Worm (Caenorhabditis elegans) whole organism, L2 larva: ENCODE measurements around the gene C14B9.2.
A peak's percentile ranks its signal among the peaks of the same experiment; 100 is the strongest.

Source experiments
- C34F6.9 ChIP-seq: fragments of 150-350 bp; optimal IDR thresholded peaks from 2 replicates; lab custom pipeline; 2014; ENCODE audit warnings: missing biosample characterization, missing genetic modification characterization
- F13H6.1 ChIP-seq: sonication (generic microtip); optimal IDR thresholded peaks from 2 replicates; lab custom pipeline; 2016; ENCODE audit warnings: missing genetic modification characterization, missing compliant biosample characterization
- R02D3.7 ChIP-seq: fragments of 150-350 bp; optimal IDR thresholded peaks from 2 replicates; lab custom pipeline; 2014; ENCODE audit warnings: missing biosample characterization, missing genetic modification characterization
- Y55F3AM.14 ChIP-seq: fragments of 200-800 bp; sonication (Bioruptor generic); optimal IDR thresholded peaks from 2 replicates; lab custom pipeline; 2018; ENCODE audit warnings: mild to moderate bottlenecking, missing genetic modification characterization, missing compliant biosample characterization
- ZK546.5 ChIP-seq: sonication (generic microtip); optimal IDR thresholded peaks from 2 replicates; lab custom pipeline; 2017; ENCODE audit warnings: missing biosample characterization, missing genetic modification characterization
- ama-1 ChIP-seq: fragments of 150-350 bp; optimal IDR thresholded peaks from 2 replicates; lab custom pipeline; 2018; ENCODE audit warnings: inconsistent platforms
- blmp-1 ChIP-seq: sonication (generic microtip); optimal IDR thresholded peaks from 2 replicates; lab custom pipeline; 2017; ENCODE audit warnings: missing genetic modification characterization, mild to moderate bottlenecking, missing compliant biosample characterization, antibody characterized with exemption, moderate library complexity; ENCODE audit not compliant: insufficient read depth
- ceh-16 ChIP-seq: fragments of 150-350 bp; optimal IDR thresholded peaks from 2 replicates; lab custom pipeline; 2014; ENCODE audit warnings: missing biosample characterization, missing genetic modification characterization
- ceh-82 ChIP-seq: fragments of 150-350 bp; optimal IDR thresholded peaks from 2 replicates; lab custom pipeline; 2014; ENCODE audit warnings: missing biosample characterization, missing genetic modification characterization
- crh-2 ChIP-seq: sonication (generic microtip); optimal IDR thresholded peaks from 2 replicates; lab custom pipeline; 2017; ENCODE audit warnings: missing biosample characterization, missing genetic modification characterization
- dmd-4 ChIP-seq: sonication (generic microtip); optimal IDR thresholded peaks from 2 replicates; lab custom pipeline; 2017; ENCODE audit warnings: missing biosample characterization, missing genetic modification characterization
- egl-27 ChIP-seq: sonication (generic microtip); optimal IDR thresholded peaks from 3 replicates; lab custom pipeline; 2017; ENCODE audit warnings: missing biosample characterization, missing genetic modification reagents, missing genetic modification characterization
- elt-1 ChIP-seq: fragments of 150-350 bp; optimal IDR thresholded peaks from 2 replicates; lab custom pipeline; 2014; ENCODE audit warnings: missing biosample characterization, missing genetic modification characterization
- elt-3 ChIP-seq: sonication (generic microtip); optimal IDR thresholded peaks from 2 replicates; lab custom pipeline; 2017; ENCODE audit warnings: missing biosample characterization, missing genetic modification characterization
- fos-1 ChIP-seq: fragments of 150-350 bp; optimal IDR thresholded peaks from 2 replicates; lab custom pipeline; 2014; ENCODE audit warnings: missing biosample characterization, missing genetic modification characterization
- gmeb-1 ChIP-seq: fragments of 150-350 bp; optimal IDR thresholded peaks from 2 replicates; lab custom pipeline; 2014; ENCODE audit warnings: missing biosample characterization, missing genetic modification characterization
- lin-11 ChIP-seq: fragments of 150-350 bp; sonication (generic microtip); optimal IDR thresholded peaks from 2 replicates; lab custom pipeline; 2014; ENCODE audit warnings: missing biosample characterization, missing genetic modification characterization, inconsistent platforms, mixed read lengths
- lin-13 ChIP-seq: fragments of 150-350 bp; optimal IDR thresholded peaks from 2 replicates; lab custom pipeline; 2014; ENCODE audit warnings: missing biosample characterization, missing genetic modification reagents, missing genetic modification characterization
- lsy-2 ChIP-seq, 2 experiments: fragments of 150-350 bp in 1 of 2; sonication (generic microtip) in 1 of 2; optimal IDR thresholded peaks; 2 replicates each; lab custom pipeline; 2014 to 2017; ENCODE audit warnings: missing biosample characterization in 2 of 2, missing genetic modification characterization in 2 of 2
- mab-5 ChIP-seq: fragments of 150-350 bp; optimal IDR thresholded peaks from 2 replicates; lab custom pipeline; 2014; ENCODE audit warnings: missing biosample characterization, missing genetic modification characterization
- mbf-1 ChIP-seq: sonication (generic microtip); optimal IDR thresholded peaks from 2 replicates; lab custom pipeline; 2017; ENCODE audit warnings: missing biosample characterization, missing genetic modification characterization
- mdl-1 ChIP-seq, 2 experiments: fragments of 150-350 bp in 1 of 2; sonication (generic microtip) in 1 of 2; optimal IDR thresholded peaks; 2 replicates each; lab custom pipeline; 2017; ENCODE audit warnings: missing biosample characterization in 2 of 2, missing genetic modification characterization in 2 of 2
- nhr-10 ChIP-seq: sonication (generic microtip); optimal IDR thresholded peaks from 2 replicates; lab custom pipeline; 2017; ENCODE audit warnings: missing biosample characterization, missing genetic modification characterization
- nhr-11 ChIP-seq: fragments of 150-350 bp; optimal IDR thresholded peaks from 2 replicates; lab custom pipeline; 2014; ENCODE audit warnings: missing biosample characterization, missing genetic modification characterization
- nhr-12 ChIP-seq: fragments of 150-350 bp; optimal IDR thresholded peaks from 2 replicates; lab custom pipeline; 2014; ENCODE audit warnings: missing biosample characterization, missing genetic modification characterization
- nhr-129 ChIP-seq: fragments of 150-350 bp; optimal IDR thresholded peaks from 2 replicates; lab custom pipeline; 2014; ENCODE audit warnings: missing biosample characterization, missing genetic modification characterization
- nhr-21 ChIP-seq: fragments of 150-350 bp; optimal IDR thresholded peaks from 2 replicates; lab custom pipeline; 2014; ENCODE audit warnings: missing biosample characterization, missing genetic modification characterization
- nhr-23 ChIP-seq: fragments of 150-350 bp; optimal IDR thresholded peaks from 2 replicates; lab custom pipeline; 2014; ENCODE audit warnings: missing biosample characterization, missing genetic modification reagents, missing genetic modification characterization
- nhr-237 ChIP-seq: fragments of 150-350 bp; optimal IDR thresholded peaks from 2 replicates; lab custom pipeline; 2014; ENCODE audit warnings: missing biosample characterization, missing genetic modification characterization
- nhr-25 ChIP-seq: fragments of 150-350 bp; sonication (generic microtip); optimal IDR thresholded peaks from 3 replicates; lab custom pipeline; 2014; ENCODE audit warnings: missing biosample characterization, missing genetic modification characterization
- sem-4 ChIP-seq: fragments of 150-350 bp; optimal IDR thresholded peaks from 2 replicates; lab custom pipeline; 2014; ENCODE audit warnings: missing biosample characterization, missing genetic modification reagents, missing genetic modification characterization
- skn-1 ChIP-seq: sonication (generic microtip); optimal IDR thresholded peaks from 2 replicates; lab custom pipeline; 2017; ENCODE audit warnings: missing biosample characterization, missing genetic modification characterization
- sma-3 ChIP-seq: sonication (generic microtip); optimal IDR thresholded peaks from 2 replicates; lab custom pipeline; 2016; ENCODE audit warnings: missing genetic modification reagents, missing genetic modification characterization, missing compliant biosample characterization
- sma-9 ChIP-seq, 2 experiments: fragments of 150-350 bp in 1 of 2; sonication (generic microtip) in 1 of 2; optimal IDR thresholded peaks; 2 replicates each; lab custom pipeline; 2014 to 2016; ENCODE audit warnings: missing genetic modification characterization in 2 of 2, mild to moderate bottlenecking in 1 of 2, missing biosample characterization in 1 of 2, missing compliant biosample characterization in 1 of 2, missing genetic modification reagents in 1 of 2, moderate library complexity in 1 of 2
- snpc-4 ChIP-seq: fragments of 150-350 bp; optimal IDR thresholded peaks from 2 replicates; lab custom pipeline; 2014; ENCODE audit warnings: missing biosample characterization, missing genetic modification characterization
- unc-39 ChIP-seq: fragments of 150-350 bp; optimal IDR thresholded peaks from 2 replicates; lab custom pipeline; 2014; ENCODE audit warnings: missing biosample characterization, missing genetic modification characterization
- unc-55 ChIP-seq: fragments of 150-350 bp; sonication (generic microtip); optimal IDR thresholded peaks from 3 replicates; lab custom pipeline; 2014; ENCODE audit warnings: missing biosample characterization, missing genetic modification reagents, missing genetic modification characterization
- unc-62 ChIP-seq: fragments of 150-350 bp; optimal IDR thresholded peaks from 2 replicates; lab custom pipeline; 2014; ENCODE audit warnings: missing biosample characterization, missing genetic modification reagents, missing genetic modification characterization
- zag-1 ChIP-seq: fragments of 150-350 bp; optimal IDR thresholded peaks from 2 replicates; lab custom pipeline; 2014; ENCODE audit warnings: missing biosample characterization, missing genetic modification characterization
- ztf-4 ChIP-seq: fragments of 150-350 bp; optimal IDR thresholded peaks from 2 replicates; lab custom pipeline; 2014; ENCODE audit warnings: missing biosample characterization, missing genetic modification characterization

The C14B9.2 gene

DNA sequence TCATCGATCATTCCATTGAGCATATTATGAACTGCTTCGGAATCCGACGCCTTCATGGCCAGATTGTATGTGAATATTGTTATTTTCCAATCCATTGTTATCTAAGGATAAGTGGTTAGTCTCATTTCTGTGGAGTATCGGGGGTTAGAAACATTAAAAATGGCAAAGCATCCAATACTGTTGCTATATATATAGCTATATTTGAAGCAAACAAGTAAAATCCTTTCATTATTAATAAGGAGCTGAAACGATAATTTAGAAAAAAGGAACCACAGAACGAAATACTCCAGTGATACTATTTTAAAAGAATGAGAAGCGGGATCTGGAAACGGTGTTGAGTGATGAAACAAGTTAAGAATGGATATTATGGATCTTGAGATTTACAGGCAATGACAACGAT lies 27.8 kb downstream of the C14B9.2 start, which contains the start of gene inpp-5K:
TSS of gene inpp-5K (minus strand) at position 101 of the 400 bp plus-strand sequence.
- TF ChIP-seq nhr-25 (tag; lab: Kevin White, UChicago) (no peak), ztf-4 (tag; lab: Kevin White, UChicago) (no peak), egl-27 (no peak), gmeb-1 (tag; lab: Kevin White, UChicago) (no peak), nhr-21 (tag; lab: Kevin White, UChicago) (no peak), F13H6.1 (tag; lab: Kevin White, UChicago) (no peak), ama-1 (lab: Kevin White, UChicago) (no peak), nhr-11 (no peak), fos-1 (tag; lab: Kevin White, UChicago) (no peak), nhr-23 (no peak), lin-11 (no peak), mbf-1 (tag; lab: Kevin White, UChicago) (no peak), blmp-1 (tag; lab: Kevin White, UChicago) (no peak), skn-1 (tag; lab: Kevin White, UChicago) (no peak), unc-39 (tag; lab: Kevin White, UChicago) (no peak), lsy-2 (tag; optimal IDR thresholded peaks at IDR 0.05; lab: Kevin White, UChicago) (no peak), sma-9 (GFP tag; optimal IDR thresholded peaks at IDR 0.05; lab: Kevin White, UChicago) (no peak), sma-9 (tag; optimal IDR thresholded peaks at IDR 0.05; lab: Kevin White, UChicago) (no peak), unc-55 (GFP tag; lab: Kevin White, UChicago) (no peak), mdl-1 (tag; optimal IDR thresholded peaks at IDR 0.05; lab: Kevin White, UChicago) (no peak), zag-1 (tag; lab: Kevin White, UChicago) (no peak)
- TF ChIP-seq, all 48 proteins: peak for 0

ce11 chrIII:8163283-8163682 lies 29.8 kb downstream of the C14B9.2 start, which contains the start of gene bath-42:
Gene bath-42 (minus strand): TSS chrIII:8163383.
- TF ChIP-seq snpc-4 (tag; lab: Kevin White, UChicago) (no peak), unc-55 (GFP tag; lab: Kevin White, UChicago) (peak; percentile 9)
- TF ChIP-seq, all 48 proteins: peak for 1

DNA sequence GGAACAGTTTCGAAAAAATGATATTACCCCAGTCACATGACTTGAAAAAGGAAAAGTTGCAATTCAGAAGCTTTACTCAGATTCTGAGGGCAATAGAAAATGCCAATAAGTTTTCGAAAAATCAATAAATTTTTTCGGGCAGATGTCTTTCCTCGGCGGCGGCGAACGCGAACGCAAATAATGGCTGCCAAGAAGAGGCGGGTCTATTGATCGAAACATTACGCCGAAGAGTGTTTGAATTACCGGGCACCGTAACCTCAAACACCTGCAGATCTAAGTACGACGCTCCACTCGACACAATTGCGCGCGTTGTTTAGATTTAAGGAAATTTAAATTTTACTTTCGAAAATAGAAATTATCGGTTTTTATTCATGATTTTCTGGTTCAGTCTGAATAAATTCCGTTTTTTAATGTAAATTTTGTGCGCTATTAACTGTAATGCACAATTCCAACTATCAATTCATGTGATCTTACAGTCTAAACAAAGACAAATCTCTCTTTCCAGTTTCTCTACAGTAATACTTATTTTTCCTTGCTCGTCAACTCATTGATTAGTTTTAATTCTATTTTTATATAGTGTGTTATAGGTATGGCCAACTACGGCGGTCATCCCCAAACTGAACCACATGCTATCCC lies 30.4 kb downstream of the C14B9.2 start, which contains the start of gene prp-8:
TSS of gene prp-8 (plus strand) at position 586 of the 636 bp plus-strand sequence.
- TF ChIP-seq ZK546.5 (tag; lab: Kevin White, UChicago) (peak; percentile 94), crh-2 (tag; lab: Kevin White, UChicago) (peak; percentile 95), blmp-1 (tag; lab: Kevin White, UChicago) (peak; percentile 82), dmd-4 (no peak), unc-55 (GFP tag; lab: Kevin White, UChicago) (peak; percentile 97), elt-1 (tag; lab: Kevin White, UChicago) (no peak), Y55F3AM.14 (GFP tag; lab: Kevin White, UChicago) (no peak), nhr-129 (tag; lab: Kevin White, UChicago) (peak; percentile 90), elt-3 (tag; lab: Kevin White, UChicago) (no peak), nhr-10 (peak; percentile 59), ceh-16 (tag; lab: Kevin White, UChicago) (peak; percentile 85), sma-9 (GFP tag; optimal IDR thresholded peaks at IDR 0.05; lab: Kevin White, UChicago) (peak; percentile 88), sma-9 (tag; optimal IDR thresholded peaks at IDR 0.05; lab: Kevin White, UChicago) (no peak), nhr-12 (tag; lab: Kevin White, UChicago) (no peak), R02D3.7 (no peak), sma-3 (GFP tag; lab: Kevin White, UChicago) (peak; percentile 87), sem-4 (peak; percentile 91), zag-1 (tag; lab: Kevin White, UChicago) (peak; percentile 65), lsy-2 (tag; optimal IDR thresholded peaks at IDR 0.05; lab: Kevin White, UChicago) (peak; percentile 96 to 99), nhr-25 (tag; lab: Kevin White, UChicago) (peak; percentile 91), ama-1 (lab: Kevin White, UChicago) (peak; percentile 48), lin-11 (peak; percentile 94), mab-5 (tag; lab: Kevin White, UChicago) (peak; percentile 79), unc-62 (GFP tag; lab: Kevin White, UChicago) (no peak), ceh-82 (tag; lab: Kevin White, UChicago) (peak; percentile 30), mdl-1 (tag; optimal IDR thresholded peaks at IDR 0.05; lab: Kevin White, UChicago) (peak in 1 of 2 experiments; percentile 38), ztf-4 (tag; lab: Kevin White, UChicago) (peak; percentile 78), fos-1 (tag; lab: Kevin White, UChicago) (peak; percentile 72), lin-13 (GFP tag; lab: Kevin White, UChicago) (peak; percentile 91), nhr-21 (tag; lab: Kevin White, UChicago) (peak; percentile 71), egl-27 (peak; percentile 50), gmeb-1 (tag; lab: Kevin White, UChicago) (peak; percentile 88), F13H6.1 (tag; lab: Kevin White, UChicago) (peak; percentile 88), C34F6.9 (tag; lab: Kevin White, UChicago) (peak; percentile 96), nhr-237 (tag; lab: Kevin White, UChicago) (no peak)
- TF ChIP-seq, all 48 proteins: peak for 26
